Fruit fly (Drosophila melanogaster): ENCODE measurements around the gene CG8852.
A peak's percentile ranks its signal among the peaks of the same experiment; 100 is the strongest.

The CG8852 gene

dm6 chr2L:3566532-3566931 is 41.6 kb downstream of the CG8852 start (continued):
- TF ChIP-seq Max (GFP tag; optimal IDR thresholded peaks at IDR 0.05) (peak; percentile 15), Hr3 (GFP tag; optimal IDR thresholded peaks at IDR 0.05) (peak; percentile 5), B-H1 (GFP tag; IDR thresholded peaks at IDR 0.05) (no peak), Pdp1 (GFP tag; optimal IDR thresholded peaks at IDR 0.05) (peak; percentile 26 to 43), Six4 (GFP tag; optimal IDR thresholded peaks at IDR 0.05) (peak; percentile 14), crp (GFP tag; optimal IDR thresholded peaks at IDR 0.05) (no peak), CG8089 (GFP tag; optimal IDR thresholded peaks at IDR 0.05) (peak; percentile 13), CG18262 (tag; optimal IDR thresholded peaks at IDR 0.05) (peak; percentile 65), CG3163 (GFP tag; optimal IDR thresholded peaks at IDR 0.05) (no peak), CG3847 (GFP tag; IDR thresholded peaks at IDR 0.05) (no peak), chm (GFP tag; IDR thresholded peaks at IDR 0.05) (peak; percentile 52; the same call in 1 of the 2 replicates), CG3407 (GFP tag; optimal IDR thresholded peaks at IDR 0.05) (no peak), dmrt11E (tag; optimal IDR thresholded peaks at IDR 0.05) (peak; percentile 79), CkIIα-i1 (GFP tag; IDR thresholded peaks at IDR 0.05) (no peak), CoRest (tag; optimal IDR thresholded peaks at IDR 0.05) (peak; percentile 23), D (optimal IDR thresholded peaks at IDR 0.05) (no peak), D (GFP tag; optimal IDR thresholded peaks at IDR 0.05) (peak; percentile 55), CG16863 (GFP tag; optimal IDR thresholded peaks at IDR 0.05) (peak; percentile 17), CG3065 (GFP tag; optimal IDR thresholded peaks at IDR 0.05) (peak; percentile 17), Blimp-1 (GFP tag; optimal IDR thresholded peaks at IDR 0.05) (peak; percentile 52), lbe (GFP tag; optimal IDR thresholded peaks at IDR 0.05) (no peak), CG8290 (GFP tag; optimal IDR thresholded peaks at IDR 0.05) (peak; percentile 6), CG8290 (tag; optimal IDR thresholded peaks at IDR 0.05) (no peak), wdn (GFP tag; IDR thresholded peaks at IDR 0.05) (no peak), Ets65A (GFP tag) (peak; percentile 67), Awh (GFP tag; IDR thresholded peaks at IDR 0.05) (no peak), slp2 (GFP tag; optimal IDR thresholded peaks at IDR 0.05) (no peak), CG34422 (GFP tag; IDR thresholded peaks at IDR 0.05) (no peak), trh (GFP tag; optimal IDR thresholded peaks at IDR 0.05) (no peak), zen (tag; optimal IDR thresholded peaks at IDR 0.05) (peak; percentile 45), row (GFP tag; IDR thresholded peaks at IDR 0.05) (peak; percentile 56), fd96Cb (tag; optimal IDR thresholded peaks at IDR 0.05) (peak; percentile 57), bcd (GFP tag; optimal IDR thresholded peaks at IDR 0.05) (no peak), nerfin-1 (tag; optimal IDR thresholded peaks at IDR 0.05) (peak; percentile 10), gem (tag; optimal IDR thresholded peaks at IDR 0.05) (peak; percentile 62), Lhr (GFP tag; optimal IDR thresholded peaks at IDR 0.05) (peak; percentile 0), Xrp1 (GFP tag; IDR thresholded peaks at IDR 0.05) (peak; percentile 71), repo (GFP tag; optimal IDR thresholded peaks at IDR 0.05) (peak; percentile 25), CG16815 (GFP tag; optimal IDR thresholded peaks at IDR 0.05) (peak; percentile 24), CG4707 (GFP tag; optimal IDR thresholded peaks at IDR 0.05) (no peak), CG10565 (GFP tag; optimal IDR thresholded peaks at IDR 0.05) (no peak), CG14667 (GFP tag; IDR thresholded peaks at IDR 0.05) (no peak), CG10979 (tag; optimal IDR thresholded peaks at IDR 0.05) (peak; percentile 71), CG8944 (GFP tag; optimal IDR thresholded peaks at IDR 0.05) (peak; percentile 7), CG1832 (GFP tag; optimal IDR thresholded peaks at IDR 0.05) (no peak), gfzf (GFP tag; optimal IDR thresholded peaks at IDR 0.05) (no peak), CG7357 (GFP tag; IDR thresholded peaks at IDR 0.05) (peak; percentile 45; the same call in 1 of the 3 replicates), Rx (GFP tag; IDR thresholded peaks at IDR 0.05) (no peak), knrl (GFP tag; IDR thresholded peaks at IDR 0.05; ENCODE audit: partially characterized antibody) (no peak), CG9215 (GFP tag; IDR thresholded peaks at IDR 0.05) (peak; percentile 20; the same call in 1 of the 2 replicates), CG3838 (GFP tag; optimal IDR thresholded peaks at IDR 0.05) (no peak), Opbp (GFP tag; IDR thresholded peaks at IDR 0.05; ENCODE audit: partially characterized antibody) (no peak)

Measured in whole organism, embryonic.